Worm (Caenorhabditis elegans): Measurements from ENCODE around the gene pkc-1.

Gene pkc-1

ce11 chrV:12071483-12071882 is 39.5 kb upstream of the pkc-1 start:
- TF ChIP-seq nhr-25 (tag; optimal IDR thresholded peaks at IDR 0.05): peak; percentile 44
- peak; percentile 43 for TF ChIP-seq crh-2 (tag; optimal IDR thresholded peaks at IDR 0.05)
- TF ChIP-seq nhr-77 (tag; optimal IDR thresholded peaks at IDR 0.05): no peak
- TF ChIP-seq ztf-4 (tag; optimal IDR thresholded peaks at IDR 0.05): no peak
- peak; percentile 29 for TF ChIP-seq sma-3 (GFP tag; optimal IDR thresholded peaks at IDR 0.05)
- no peak for TF ChIP-seq gmeb-1 (tag; optimal IDR thresholded peaks at IDR 0.05)
- TF ChIP-seq unc-55 (GFP tag; optimal IDR thresholded peaks at IDR 0.05): no peak
- TF ChIP-seq R02D3.7 (tag; optimal IDR thresholded peaks at IDR 0.05): no peak
- TF ChIP-seq ZK546.5 (tag; optimal IDR thresholded peaks at IDR 0.05): no peak
- TF ChIP-seq nhr-237 (tag; optimal IDR thresholded peaks at IDR 0.05): no peak
- TF ChIP-seq sma-9 (GFP tag; optimal IDR thresholded peaks at IDR 0.05): peak; percentile 60
- TF ChIP-seq sma-9 (tag; optimal IDR thresholded peaks at IDR 0.05): no peak
- peak; percentile 34 for TF ChIP-seq nhr-129 (tag; optimal IDR thresholded peaks at IDR 0.05)
- TF ChIP-seq fos-1 (tag; optimal IDR thresholded peaks at IDR 0.05): peak; percentile 33
- TF ChIP-seq mdl-1 (tag; optimal IDR thresholded peaks at IDR 0.05): peak; percentile 27 to 34
- no peak for TF ChIP-seq lin-11 (tag; optimal IDR thresholded peaks at IDR 0.05)
- TF ChIP-seq nhr-21 (tag; optimal IDR thresholded peaks at IDR 0.05): peak; percentile 54
- no peak for TF ChIP-seq lin-39 (tag; optimal IDR thresholded peaks at IDR 0.05)
- peak; percentile 43 for TF ChIP-seq blmp-1 (tag; optimal IDR thresholded peaks at IDR 0.05; ENCODE audit: insufficient read depth)

ce11 chrV:12070419-12070818 is 38.5 kb upstream of the pkc-1 start, which contains the start of gene kmo-1:
Gene kmo-1 (minus strand): TSS chrV:12070519.
- TF ChIP-seq fos-1 (tag; optimal IDR thresholded peaks at IDR 0.05): no peak
- TF ChIP-seq unc-55 (GFP tag; optimal IDR thresholded peaks at IDR 0.05): no peak
- TF ChIP-seq snpc-4 (tag; optimal IDR thresholded peaks at IDR 0.05): no peak
- no peak for TF ChIP-seq sma-3 (GFP tag; optimal IDR thresholded peaks at IDR 0.05)
- TF ChIP-seq ceh-16 (tag; optimal IDR thresholded peaks at IDR 0.05): no peak
- TF ChIP-seq R02D3.7 (tag; optimal IDR thresholded peaks at IDR 0.05): no peak
- no peak for TF ChIP-seq nhr-12 (tag; optimal IDR thresholded peaks at IDR 0.05)
- no peak for TF ChIP-seq crh-2 (tag; optimal IDR thresholded peaks at IDR 0.05)
- no peak for TF ChIP-seq aly-2 (tag; optimal IDR thresholded peaks at IDR 0.05)
- no peak for TF ChIP-seq lsy-2 (tag; optimal IDR thresholded peaks at IDR 0.05)
- TF ChIP-seq ama-1 (optimal IDR thresholded peaks at IDR 0.05): no peak
- no peak for TF ChIP-seq lin-11 (tag; optimal IDR thresholded peaks at IDR 0.05)
- TF ChIP-seq ztf-1 (GFP tag; conservative IDR thresholded peaks at IDR 0.05): no peak

ce11 chrV:12068437-12068836 is 36.5 kb upstream of the pkc-1 start, which contains the start of gene kmo-2:
Gene kmo-2 (minus strand): TSS chrV:12068537.
- TF ChIP-seq ceh-16 (tag; optimal IDR thresholded peaks at IDR 0.05) (no peak), nhr-25 (tag; optimal IDR thresholded peaks at IDR 0.05) (no peak), Y55F3AM.14 (GFP tag; optimal IDR thresholded peaks at IDR 0.05) (no peak), unc-55 (GFP tag; optimal IDR thresholded peaks at IDR 0.05) (no peak), fos-1 (tag; optimal IDR thresholded peaks at IDR 0.05) (no peak), elt-3 (tag; optimal IDR thresholded peaks at IDR 0.05) (no peak), blmp-1 (tag; optimal IDR thresholded peaks at IDR 0.05; ENCODE audit: insufficient read depth) (no peak), nhr-237 (tag; optimal IDR thresholded peaks at IDR 0.05) (no peak), sma-9 (GFP tag; optimal IDR thresholded peaks at IDR 0.05) (no peak), sma-9 (tag; optimal IDR thresholded peaks at IDR 0.05) (no peak), R02D3.7 (tag; optimal IDR thresholded peaks at IDR 0.05) (no peak), peb-1 (tag; optimal IDR thresholded peaks at IDR 0.05) (no peak), sem-4 (tag; optimal IDR thresholded peaks at IDR 0.05) (no peak), ZK546.5 (tag; optimal IDR thresholded peaks at IDR 0.05) (no peak), egl-27 (tag; optimal IDR thresholded peaks at IDR 0.05) (no peak), aly-2 (tag; optimal IDR thresholded peaks at IDR 0.05) (no peak), gmeb-1 (tag; optimal IDR thresholded peaks at IDR 0.05) (no peak)

ce11 chrV:12065859-12066258 is 33.9 kb upstream of the pkc-1 start:
- TF ChIP-seq sma-3 (GFP tag; optimal IDR thresholded peaks at IDR 0.05) (peak; percentile 1), C34F6.9 (tag; optimal IDR thresholded peaks at IDR 0.05) (peak; percentile 19), lin-13 (GFP tag; optimal IDR thresholded peaks at IDR 0.05) (peak; percentile 42), lsy-2 (tag; optimal IDR thresholded peaks at IDR 0.05) (peak in 1 of 2 experiments; percentile 59), nhr-23 (tag; optimal IDR thresholded peaks at IDR 0.05) (no peak), mbf-1 (tag; optimal IDR thresholded peaks at IDR 0.05) (no peak), nhr-129 (tag; optimal IDR thresholded peaks at IDR 0.05) (peak; percentile 30), Y55F3AM.14 (GFP tag; optimal IDR thresholded peaks at IDR 0.05) (no peak), unc-55 (GFP tag; optimal IDR thresholded peaks at IDR 0.05) (peak; percentile 43)

Measured in whole organism, L2 larva.